Worm (Caenorhabditis elegans) whole organism, mixed stage, embryonic: ENCODE results near the gene Y49F6B.8.

ENCODE experiments used
- elt-1 ChIP-seq: sonication (generic microtip); optimal IDR thresholded peaks from 2 replicates; lab custom pipeline; 2017; ENCODE audit warnings: missing genetic modification characterization, mild to moderate bottlenecking, missing compliant biosample characterization, antibody characterized with exemption, moderate library complexity, borderline replicate concordance; ENCODE audit not compliant: insufficient read depth
- hlh-1 ChIP-seq: fragments of 150-350 bp; optimal IDR thresholded peaks from 2 replicates; lab custom pipeline; 2014; ENCODE audit warnings: missing biosample characterization, missing genetic modification reagents, missing genetic modification characterization
- nhr-76 ChIP-seq: sonication (generic microtip); optimal IDR thresholded peaks from 2 replicates; lab custom pipeline; 2017; ENCODE audit warnings: missing biosample characterization, missing genetic modification characterization
- pha-4 ChIP-seq: fragments of 150-350 bp; optimal IDR thresholded peaks from 2 replicates; lab custom pipeline; 2018; ENCODE audit warnings: missing biosample characterization, missing genetic modification reagents, missing genetic modification characterization
- snpc-4 ChIP-seq: fragments of 150-350 bp; optimal IDR thresholded peaks from 2 replicates; lab custom pipeline; 2014; ENCODE audit warnings: missing biosample characterization, missing genetic modification characterization
- ztf-11 ChIP-seq: fragments of 150-350 bp; optimal IDR thresholded peaks from 2 replicates; lab custom pipeline; 2014; ENCODE audit warnings: missing biosample characterization, missing genetic modification characterization

ce11 chrII:3437393-3437792 lies 44.1 kb downstream of the Y49F6B.8 start:
- TF ChIP-seq elt-1 (no peak), nhr-76 (tag; lab: Kevin White, UChicago) (no peak), hlh-1 (no peak), pha-4 (no peak), snpc-4 (tag; lab: Kevin White, UChicago) (no peak), ztf-11 (no peak)
